Worm (Caenorhabditis elegans): ENCODE measurements around the gene sth-1.

sth-1 gene

ce11 chrV:8058359-8058758 is 6.4 kb downstream of the sth-1 start, which contains the start of gene str-138:
str-138 (plus strand) TSS chrV:8058659.
- TF ChIP-seq cnd-1 (tag; optimal IDR thresholded peaks at IDR 0.05) (no peak), ceh-43 (GFP tag; optimal IDR thresholded peaks at IDR 0.05) (no peak), M03D4.4 (tag; optimal IDR thresholded peaks at IDR 0.05) (no peak), mls-2 (tag; optimal IDR thresholded peaks at IDR 0.05) (no peak), mab-5 (tag; optimal IDR thresholded peaks at IDR 0.05) (no peak), unc-120 (tag; optimal IDR thresholded peaks at IDR 0.05; ENCODE audit: poor library complexity, severe bottlenecking) (no peak), tbx-8 (GFP tag; optimal IDR thresholded peaks at IDR 0.05) (no peak), lin-32 (GFP tag; optimal IDR thresholded peaks at IDR 0.05) (no peak), hlh-1 (tag; optimal IDR thresholded peaks at IDR 0.05) (no peak), nhr-2 (tag; optimal IDR thresholded peaks at IDR 0.05) (no peak), ceh-39 (tag; optimal IDR thresholded peaks at IDR 0.05) (no peak)

ce11 chrV:8062074-8062473 is 10.1 kb downstream of the sth-1 start, which contains the start of gene str-139:
str-139 (minus strand) TSS chrV:8062174.
- TF ChIP-seq ceh-83 (GFP tag; optimal IDR thresholded peaks at IDR 0.05) (no peak), cnd-1 (tag; optimal IDR thresholded peaks at IDR 0.05) (no peak), tbx-8 (GFP tag; optimal IDR thresholded peaks at IDR 0.05) (no peak), unc-62 (GFP tag; optimal IDR thresholded peaks at IDR 0.05) (no peak), lin-32 (GFP tag; optimal IDR thresholded peaks at IDR 0.05) (no peak), ceh-39 (tag; optimal IDR thresholded peaks at IDR 0.05) (no peak), blmp-1 (tag; optimal IDR thresholded peaks at IDR 0.05) (no peak), ces-1 (GFP tag; optimal IDR thresholded peaks at IDR 0.05) (no peak), lsy-2 (tag; optimal IDR thresholded peaks at IDR 0.05) (no peak), sem-2 (GFP tag; optimal IDR thresholded peaks at IDR 0.05) (no peak), zip-8 (tag; optimal IDR thresholded peaks at IDR 0.05) (no peak), nhr-76 (tag; optimal IDR thresholded peaks at IDR 0.05) (no peak), unc-120 (tag; optimal IDR thresholded peaks at IDR 0.05; ENCODE audit: poor library complexity, severe bottlenecking) (no peak), unc-39 (tag; optimal IDR thresholded peaks at IDR 0.05) (no peak), pha-4 (tag; optimal IDR thresholded peaks at IDR 0.05) (no peak), snpc-4 (tag; optimal IDR thresholded peaks at IDR 0.05) (no peak), mab-5 (tag; optimal IDR thresholded peaks at IDR 0.05) (no peak), ceh-43 (GFP tag; optimal IDR thresholded peaks at IDR 0.05) (no peak), nhr-2 (tag; optimal IDR thresholded peaks at IDR 0.05) (no peak), mls-2 (tag; optimal IDR thresholded peaks at IDR 0.05) (no peak)

ce11 chrV:8067800-8068199 is 15.8 kb downstream of the sth-1 start, which contains the start of gene str-140:
str-140 (minus strand) TSS chrV:8067900.
- TF ChIP-seq mls-2 (tag; optimal IDR thresholded peaks at IDR 0.05) (no peak), mab-5 (tag; optimal IDR thresholded peaks at IDR 0.05) (no peak), unc-39 (tag; optimal IDR thresholded peaks at IDR 0.05) (no peak), nhr-76 (tag; optimal IDR thresholded peaks at IDR 0.05) (no peak), ceh-43 (GFP tag; optimal IDR thresholded peaks at IDR 0.05) (no peak), sptf-1 (tag; optimal IDR thresholded peaks at IDR 0.05) (no peak), lin-32 (GFP tag; optimal IDR thresholded peaks at IDR 0.05) (no peak), ceh-83 (GFP tag; optimal IDR thresholded peaks at IDR 0.05) (no peak), flh-1 (GFP tag; optimal IDR thresholded peaks at IDR 0.05) (no peak), nhr-12 (tag; optimal IDR thresholded peaks at IDR 0.05) (no peak), pha-4 (tag; optimal IDR thresholded peaks at IDR 0.05) (no peak), tbx-8 (GFP tag; optimal IDR thresholded peaks at IDR 0.05) (no peak)

- TF ChIP-seq snpc-4 (tag; optimal IDR thresholded peaks at IDR 0.05), result no peak
- no peak for TF ChIP-seq cnd-1 (tag; optimal IDR thresholded peaks at IDR 0.05)
- TF ChIP-seq sem-2 (GFP tag; optimal IDR thresholded peaks at IDR 0.05), result no peak
- TF ChIP-seq ces-1 (GFP tag; optimal IDR thresholded peaks at IDR 0.05), result no peak
- no peak for TF ChIP-seq nhr-28 (tag; optimal IDR thresholded peaks at IDR 0.05)
- no peak for TF ChIP-seq ceh-43 (GFP tag; optimal IDR thresholded peaks at IDR 0.05)
- TF ChIP-seq mep-1 (tag; optimal IDR thresholded peaks at IDR 0.05), result no peak
- no peak for TF ChIP-seq lin-32 (GFP tag; optimal IDR thresholded peaks at IDR 0.05)
- no peak for TF ChIP-seq ztf-11 (tag; optimal IDR thresholded peaks at IDR 0.05)
- no peak for TF ChIP-seq ceh-39 (tag; optimal IDR thresholded peaks at IDR 0.05)
- TF ChIP-seq nhr-2 (tag; optimal IDR thresholded peaks at IDR 0.05), result no peak
- no peak for TF ChIP-seq nhr-237 (tag; optimal IDR thresholded peaks at IDR 0.05)
- no peak for TF ChIP-seq unc-120 (tag; optimal IDR thresholded peaks at IDR 0.05; ENCODE audit: poor library complexity, severe bottlenecking)
- TF ChIP-seq hlh-1 (tag; optimal IDR thresholded peaks at IDR 0.05), result no peak
- no peak for TF ChIP-seq unc-62 (GFP tag; optimal IDR thresholded peaks at IDR 0.05)
- TF ChIP-seq mls-2 (tag; optimal IDR thresholded peaks at IDR 0.05), result no peak
- TF ChIP-seq elt-1 (tag; optimal IDR thresholded peaks at IDR 0.05; ENCODE audit: borderline replicate concordance, insufficient read depth), result no peak
- TF ChIP-seq mab-5 (tag; optimal IDR thresholded peaks at IDR 0.05), result no peak
Observed at ce11 chrV:8069637-8070036, 17.7 kb downstream of the sth-1 start, which contains the start of gene str-143. str-143 (minus strand) TSS chrV:8069737.

ce11 chrV:8072047-8072446 is 20.1 kb downstream of the sth-1 start, which contains the start of gene str-144:
str-144 (minus strand) TSS chrV:8072147.
- TF ChIP-seq nhr-237 (tag; optimal IDR thresholded peaks at IDR 0.05) (no peak), mab-5 (tag; optimal IDR thresholded peaks at IDR 0.05) (no peak), unc-62 (GFP tag; optimal IDR thresholded peaks at IDR 0.05) (no peak), sptf-1 (tag; optimal IDR thresholded peaks at IDR 0.05) (no peak), ceh-83 (GFP tag; optimal IDR thresholded peaks at IDR 0.05) (no peak), zip-8 (tag; optimal IDR thresholded peaks at IDR 0.05) (no peak), pha-4 (tag; optimal IDR thresholded peaks at IDR 0.05) (no peak), ham-2 (GFP tag; optimal IDR thresholded peaks at IDR 0.05) (no peak), elt-3 (tag; optimal IDR thresholded peaks at IDR 0.05) (no peak), lin-32 (GFP tag; optimal IDR thresholded peaks at IDR 0.05) (no peak), flh-1 (GFP tag; optimal IDR thresholded peaks at IDR 0.05) (no peak), nhr-2 (tag; optimal IDR thresholded peaks at IDR 0.05) (no peak), nhr-12 (tag; optimal IDR thresholded peaks at IDR 0.05) (no peak), unc-120 (tag; optimal IDR thresholded peaks at IDR 0.05; ENCODE audit: poor library complexity, severe bottlenecking) (no peak), tbx-8 (GFP tag; optimal IDR thresholded peaks at IDR 0.05) (no peak), snpc-4 (tag; optimal IDR thresholded peaks at IDR 0.05) (no peak), lin-13 (tag; optimal IDR thresholded peaks at IDR 0.05) (no peak), ztf-11 (tag; optimal IDR thresholded peaks at IDR 0.05) (no peak), mls-2 (tag; optimal IDR thresholded peaks at IDR 0.05) (no peak), elt-1 (tag; optimal IDR thresholded peaks at IDR 0.05; ENCODE audit: borderline replicate concordance, insufficient read depth) (no peak)
